Worm (Caenorhabditis elegans) whole organism, mixed stage, embryonic: ENCODE results near the gene fipr-6.

Experiments
- cnd-1 ChIP-seq: fragments of 200-800 bp; sonication (Bioruptor generic); optimal IDR thresholded peaks from 2 replicates; lab custom pipeline; 2018; ENCODE audit warnings: mild to moderate bottlenecking, missing genetic modification characterization, missing compliant biosample characterization
- elt-3 ChIP-seq: fragments of 150-350 bp; optimal IDR thresholded peaks from 2 replicates; lab custom pipeline; 2014; ENCODE audit warnings: missing biosample characterization, missing genetic modification characterization
- lin-13 ChIP-seq: fragments of 150-350 bp; optimal IDR thresholded peaks from 2 replicates; lab custom pipeline; 2014; ENCODE audit warnings: missing biosample characterization, missing genetic modification characterization
- lin-32 ChIP-seq: fragments of 200-800 bp; sonication (Bioruptor generic); optimal IDR thresholded peaks from 2 replicates; lab custom pipeline; 2018; ENCODE audit warnings: mild to moderate bottlenecking, missing genetic modification characterization, missing compliant biosample characterization
- nhr-12 ChIP-seq: fragments of 150-350 bp; optimal IDR thresholded peaks from 2 replicates; lab custom pipeline; 2014; ENCODE audit warnings: missing biosample characterization, missing genetic modification characterization
- pha-4 ChIP-seq: fragments of 150-350 bp; optimal IDR thresholded peaks from 2 replicates; lab custom pipeline; 2018; ENCODE audit warnings: missing biosample characterization, missing genetic modification reagents, missing genetic modification characterization
- snpc-4 ChIP-seq: fragments of 150-350 bp; optimal IDR thresholded peaks from 2 replicates; lab custom pipeline; 2014; ENCODE audit warnings: missing biosample characterization, missing genetic modification characterization
- unc-120 ChIP-seq: sonication (generic microtip); optimal IDR thresholded peaks from 2 replicates; lab custom pipeline; 2017; ENCODE audit warnings: missing genetic modification characterization, missing compliant biosample characterization; ENCODE audit not compliant: poor library complexity, severe bottlenecking
- unc-62 ChIP-seq: fragments of 150-350 bp; optimal IDR thresholded peaks from 2 replicates; lab custom pipeline; 2014; ENCODE audit warnings: missing biosample characterization, missing genetic modification reagents, missing genetic modification characterization

ce11 chrV:10182984-10183383 lies 48.0 kb upstream of the fipr-6 start, which contains the start of gene ZK856.4:
- TF ChIP-seq elt-3 (tag; lab: Kevin White, UChicago) (no peak), nhr-12 (tag; lab: Kevin White, UChicago) (no peak), pha-4 (tag; lab: Kevin White, UChicago) (no peak), unc-62 (GFP tag; lab: Kevin White, UChicago) (no peak), cnd-1 (tag; lab: Kevin White, UChicago) (no peak), lin-32 (GFP tag; lab: Kevin White, UChicago) (no peak), unc-120 (tag; lab: Kevin White, UChicago) (no peak), snpc-4 (tag; lab: Kevin White, UChicago) (no peak), lin-13 (tag; lab: Kevin White, UChicago) (no peak)
